Fruit fly (Drosophila melanogaster) whole organism, embryonic: ENCODE measurements around the gene eIF4E5.
A peak's percentile ranks its signal among the peaks of the same experiment; 100 is the strongest.

Source experiments
- Atf-2 ChIP-seq: fragments of 200-800 bp; sonication (Bioruptor generic); optimal IDR thresholded peaks from 2 replicates; lab custom pipeline; 2016; ENCODE audit warnings: missing biosample characterization, missing genetic modification characterization
- CG10321 ChIP-seq: fragments of 200-800 bp; sonication (Bioruptor generic); IDR thresholded peaks from 2 replicates; pipeline ENCODE4 v1.3.6; 2022; ENCODE audit warnings: missing biosample characterization, missing genetic modification characterization
- CG10654 ChIP-seq: fragments of 200-800 bp; sonication (Bioruptor generic); optimal IDR thresholded peaks from 2 replicates; lab custom pipeline; 2016; ENCODE audit warnings: missing biosample characterization, missing genetic modification characterization
- CG10959 ChIP-seq: fragments of 200-800 bp; sonication (Bioruptor generic); IDR thresholded peaks from 2 replicates; pipeline ENCODE4 v1.3.6; 2022; ENCODE audit warnings: missing biosample characterization, missing genetic modification characterization
- CG11456 ChIP-seq: fragments of 200-800 bp; sonication (Bioruptor generic); IDR thresholded peaks from 3 replicates; pipeline ENCODE4 v1.3.6; 2022; ENCODE audit warnings: missing biosample characterization, missing genetic modification characterization
- CG11695 ChIP-seq: fragments of 200-800 bp; sonication (Bioruptor generic); IDR thresholded peaks from 3 replicates; pipeline ENCODE4 v1.3.6; 2022; ENCODE audit warnings: missing biosample characterization, missing genetic modification characterization
- CG13775 ChIP-seq: fragments of 200-800 bp; sonication (Bioruptor generic); optimal IDR thresholded peaks from 3 replicates; lab custom pipeline; 2017; ENCODE audit warnings: missing biosample characterization, mild to moderate bottlenecking, missing genetic modification characterization
- CG15269 ChIP-seq: fragments of 200-800 bp; sonication (Bioruptor generic); optimal IDR thresholded peaks from 2 replicates; lab custom pipeline; 2018; ENCODE audit warnings: missing biosample characterization, mild to moderate bottlenecking, missing genetic modification characterization, moderate library complexity
- CG1603 ChIP-seq: fragments of 200-800 bp; sonication (Bioruptor generic); optimal IDR thresholded peaks from 2 replicates; lab custom pipeline; 2019; ENCODE audit warnings: missing biosample characterization, mild to moderate bottlenecking, missing genetic modification characterization, moderate library complexity
- CG16813 ChIP-seq: fragments of 200-800 bp; sonication (Bioruptor generic); IDR thresholded peaks from 3 replicates; pipeline ENCODE4 v1.3.6; 2022; ENCODE audit warnings: missing biosample characterization, missing genetic modification characterization; ENCODE audit not compliant: partially characterized antibody
- CG2678 ChIP-seq: fragments of 200-800 bp; sonication (Bioruptor generic); optimal IDR thresholded peaks from 3 replicates; lab custom pipeline; 2019; ENCODE audit warnings: missing biosample characterization, mild to moderate bottlenecking, missing genetic modification characterization, moderate library complexity
- CG2712 ChIP-seq: fragments of 200-800 bp; optimal IDR thresholded peaks from 3 replicates; lab custom pipeline; 2019; ENCODE audit warnings: missing biosample characterization, mild to moderate bottlenecking, missing genetic modification characterization, moderate library complexity
- CG31441 ChIP-seq: fragments of 200-800 bp; sonication (Bioruptor generic); IDR thresholded peaks from 2 replicates; pipeline ENCODE4 v1.3.6; 2022; ENCODE audit warnings: missing biosample characterization, missing genetic modification characterization
- CG3281 ChIP-seq: fragments of 200-800 bp; sonication (Bioruptor generic); optimal IDR thresholded peaks from 3 replicates; lab custom pipeline; 2017; ENCODE audit warnings: missing biosample characterization, mild to moderate bottlenecking, missing genetic modification characterization
- CG33557 ChIP-seq: fragments of 200-800 bp; sonication (Bioruptor generic); optimal IDR thresholded peaks from 2 replicates; lab custom pipeline; 2019; ENCODE audit warnings: missing biosample characterization, mild to moderate bottlenecking, missing genetic modification characterization, moderate library complexity
- CG3407 ChIP-seq: fragments of 200-800 bp; sonication (Bioruptor generic); optimal IDR thresholded peaks from 2 replicates; lab custom pipeline; 2018; ENCODE audit warnings: missing biosample characterization, mild to moderate bottlenecking, missing genetic modification characterization
- CG34376 ChIP-seq: fragments of 200-800 bp; sonication (Bioruptor generic); optimal IDR thresholded peaks from 2 replicates; lab custom pipeline; 2018; ENCODE audit warnings: missing biosample characterization, mild to moderate bottlenecking, missing genetic modification characterization
- CG4360 ChIP-seq: fragments of 200-800 bp; sonication (Bioruptor generic); IDR thresholded peaks from 2 replicates; pipeline ENCODE4 v1.3.6; 2022; ENCODE audit warnings: missing biosample characterization, missing genetic modification characterization
- CG4820 ChIP-seq: fragments of 200-800 bp; sonication (Bioruptor generic); optimal IDR thresholded peaks from 3 replicates; lab custom pipeline; 2016; ENCODE audit warnings: missing biosample characterization, missing genetic modification characterization
- CG6765 ChIP-seq: fragments of 200-800 bp; sonication (Bioruptor generic); optimal IDR thresholded peaks from 3 replicates; lab custom pipeline; 2017; ENCODE audit warnings: missing biosample characterization, mild to moderate bottlenecking, missing genetic modification characterization
- Dad ChIP-seq: fragments of 200-800 bp; sonication (Bioruptor generic); optimal IDR thresholded peaks from 3 replicates; lab custom pipeline; 2016; ENCODE audit warnings: missing biosample characterization, missing genetic modification characterization
- Ets65A ChIP-seq: fragments of 200-800 bp; sonication (Bioruptor generic); peaks from one replicate; lab custom pipeline; 2016; ENCODE audit warnings: missing biosample characterization, missing genetic modification characterization
- Fer3 ChIP-seq: fragments of 200-800 bp; sonication (Bioruptor generic); optimal IDR thresholded peaks from 2 replicates; lab custom pipeline; 2018; ENCODE audit warnings: missing biosample characterization, mild to moderate bottlenecking, missing genetic modification characterization, moderate library complexity
- HLHmδ ChIP-seq: fragments of 200-800 bp; sonication (Bioruptor generic); optimal IDR thresholded peaks from 2 replicates; lab custom pipeline; 2018; ENCODE audit warnings: missing biosample characterization, mild to moderate bottlenecking, missing genetic modification characterization, moderate library complexity
- Mrtf ChIP-seq: fragments of 200-800 bp; sonication (Bioruptor generic); IDR thresholded peaks from 3 replicates; pipeline ENCODE4 v1.3.6; 2022; ENCODE audit warnings: missing biosample characterization, missing genetic modification characterization
- Neu2 ChIP-seq: fragments of 200-800 bp; sonication (Bioruptor generic); optimal IDR thresholded peaks from 3 replicates; lab custom pipeline; 2016; ENCODE audit warnings: missing biosample characterization, missing genetic modification characterization, borderline replicate concordance
- Nf-YC ChIP-seq: fragments of 200-800 bp; optimal IDR thresholded peaks from 3 replicates; lab custom pipeline; 2019; ENCODE audit warnings: missing biosample characterization, mild to moderate bottlenecking, missing genetic modification characterization, moderate library complexity
- PHDP ChIP-seq: fragments of 200-800 bp; sonication (Bioruptor generic); optimal IDR thresholded peaks from 3 replicates; lab custom pipeline; 2018; ENCODE audit warnings: missing biosample characterization, mild to moderate bottlenecking, missing genetic modification characterization, moderate library complexity
- Ptx1 ChIP-seq: fragments of 200-800 bp; sonication (Bioruptor generic); IDR thresholded peaks from 2 replicates; pipeline ENCODE4 v1.3.6; 2022; ENCODE audit warnings: missing biosample characterization, missing genetic modification characterization
- Sin3A ChIP-seq: fragments of >200 bp; optimal IDR thresholded peaks from 2 replicates; lab custom pipeline; 2018
- Taf1 ChIP-seq: fragments of 200-800 bp; sonication (Bioruptor generic); IDR thresholded peaks from 2 replicates; pipeline ENCODE4 v1.3.6; 2022; ENCODE audit warnings: missing biosample characterization, missing genetic modification characterization
- cato ChIP-seq: fragments of 200-800 bp; sonication (Bioruptor generic); optimal IDR thresholded peaks from 2 replicates; lab custom pipeline; 2016; ENCODE audit warnings: missing biosample characterization, missing genetic modification characterization, borderline replicate concordance
- cwo ChIP-seq: fragments of 200-800 bp; sonication (Bioruptor generic); optimal IDR thresholded peaks from 3 replicates; lab custom pipeline; 2017; ENCODE audit warnings: missing biosample characterization, missing genetic modification characterization, mild to moderate bottlenecking, moderate library complexity, missing genetic modification reagents
- dmrt11E ChIP-seq: fragments of 200-800 bp; sonication (Bioruptor generic); optimal IDR thresholded peaks from 3 replicates; lab custom pipeline; 2018; ENCODE audit warnings: missing biosample characterization, mild to moderate bottlenecking, missing genetic modification characterization, moderate library complexity
- dmrt99B ChIP-seq: fragments of 200-800 bp; sonication (Bioruptor generic); optimal IDR thresholded peaks from 2 replicates; lab custom pipeline; 2018; ENCODE audit warnings: missing biosample characterization, mild to moderate bottlenecking, missing genetic modification characterization, moderate library complexity
- dpn ChIP-seq, 2 experiments: fragments of 200-800 bp; sonication (Bioruptor generic); optimal IDR thresholded peaks; 3 replicates each; lab custom pipeline; 2016; ENCODE audit warnings: missing biosample characterization in 2 of 2, missing genetic modification characterization in 2 of 2
- esg ChIP-seq: fragments of 200-800 bp; sonication (Bioruptor generic); conservative IDR thresholded peaks from 2 replicates; pipeline ENCODE4 v1.3.6; 2022; ENCODE audit warnings: missing biosample characterization, missing genetic modification characterization
- fd96Cb ChIP-seq: fragments of 200-800 bp; sonication (Bioruptor generic); optimal IDR thresholded peaks from 2 replicates; lab custom pipeline; 2018; ENCODE audit warnings: missing biosample characterization, mild to moderate bottlenecking, missing genetic modification characterization, moderate library complexity
- gem ChIP-seq: fragments of 200-800 bp; sonication (Bioruptor generic); optimal IDR thresholded peaks from 2 replicates; lab custom pipeline; 2019; ENCODE audit warnings: missing biosample characterization, mild to moderate bottlenecking, missing genetic modification characterization, moderate library complexity
- kah ChIP-seq: fragments of 200-800 bp; sonication (Bioruptor generic); optimal IDR thresholded peaks from 2 replicates; lab custom pipeline; 2018; ENCODE audit warnings: missing biosample characterization, mild to moderate bottlenecking, missing genetic modification characterization
- lab ChIP-seq: fragments of 200-800 bp; sonication (Bioruptor generic); optimal IDR thresholded peaks from 3 replicates; lab custom pipeline; 2017; ENCODE audit warnings: missing biosample characterization, missing genetic modification characterization, mild to moderate bottlenecking, moderate library complexity, missing genetic modification reagents
- nau ChIP-seq: fragments of 200-800 bp; sonication (Bioruptor generic); optimal IDR thresholded peaks from 3 replicates; lab custom pipeline; 2017; ENCODE audit warnings: missing biosample characterization, mild to moderate bottlenecking, missing genetic modification characterization, missing genetic modification reagents
- pan ChIP-seq, 4 experiments: fragments of >200 bp in 3 of 4; fragments of 200-800 bp in 1 of 4; sonication (Bioruptor generic) in 1 of 4; optimal IDR thresholded peaks in 3 of 4; IDR thresholded peaks in 1 of 4; 2 replicates each; pipeline versions ENCODE4 v1.3.6 to Lab custom; 2017 to 2022; ENCODE audit warnings: missing biosample characterization in 2 of 4, missing genetic modification characterization in 2 of 4, mixed read lengths in 1 of 4
- ranshi ChIP-seq: fragments of 200-800 bp; sonication (Bioruptor generic); IDR thresholded peaks from 2 replicates; pipeline ENCODE4 v1.3.6; 2022; ENCODE audit warnings: missing biosample characterization, missing genetic modification characterization
- seq ChIP-seq: fragments of 200-800 bp; sonication (Bioruptor generic); IDR thresholded peaks from 2 replicates; pipeline ENCODE4 v1.3.6; 2022; ENCODE audit warnings: missing biosample characterization, missing genetic modification characterization
- tin ChIP-seq: fragments of 200-800 bp; sonication (Bioruptor generic); optimal IDR thresholded peaks from 3 replicates; lab custom pipeline; 2016; ENCODE audit warnings: missing biosample characterization, missing genetic modification characterization
- unpg ChIP-seq: fragments of 200-800 bp; sonication (Bioruptor generic); optimal IDR thresholded peaks from 3 replicates; lab custom pipeline; 2018; ENCODE audit warnings: missing biosample characterization, mild to moderate bottlenecking, missing genetic modification characterization, moderate library complexity
- wor ChIP-seq: fragments of 200-800 bp; sonication (Bioruptor generic); IDR thresholded peaks from 2 replicates; pipeline ENCODE4 v1.3.6; 2022; ENCODE audit warnings: missing biosample characterization, missing genetic modification characterization

eIF4E5 gene

dm6 chr3L:7875606-7876366, 18.9 kb upstream of the eIF4E5 start (continued):
- TF ChIP-seq ranshi (GFP tag; lab: Robert Waterston, UW) (no peak), Sin3A (lab: Kevin White, UChicago) (no peak), CG4820 (GFP tag; lab: Kevin White, UChicago) (peak; percentile 46), wor (0 out of 2 replicates have a peak, but pooled peaks have one; percentile 27), Taf1 (GFP tag; lab: Robert Waterston, UW) (no peak), CG3407 (peak; percentile 33), CG16813 (GFP tag; lab: Robert Waterston, UW) (no peak), Atf-2 (GFP tag; lab: Kevin White, UChicago) (peak; percentile 15), CG15269 (tag; lab: Kevin White, UChicago) (peak; percentile 53), dmrt11E (peak; percentile 75), CG6765 (GFP tag; lab: Kevin White, UChicago) (no peak), CG4360 (GFP tag; lab: Robert Waterston, UW) (peak; percentile 87), gem (tag; lab: Kevin White, UChicago) (peak; percentile 65), dpn (GFP tag; optimal IDR thresholded peaks at IDR 0.05; lab: Kevin White, UChicago) (peak in 1 of 2 experiments; percentile 42), tin (GFP tag; lab: Kevin White, UChicago) (peak; percentile 33), kah (GFP tag; lab: Kevin White, UChicago) (no peak), Ets65A (GFP tag; lab: Kevin White, UChicago) (peak; percentile 16), esg (GFP tag; lab: Robert Waterston, UW) (peak; percentile 47; the same call in 1 of the 2 replicates), CG10654 (GFP tag; lab: Kevin White, UChicago) (peak; percentile 1), dmrt99B (tag; lab: Kevin White, UChicago) (peak; percentile 70), cato (GFP tag; lab: Kevin White, UChicago) (no peak), fd96Cb (tag; lab: Kevin White, UChicago) (peak; percentile 64), CG31441 (GFP tag; lab: Robert Waterston, UW) (peak; percentile 72), Mrtf (no peak), PHDP (tag; lab: Kevin White, UChicago) (peak; percentile 39), CG3281 (GFP tag; lab: Kevin White, UChicago) (peak; percentile 66), CG1603 (tag; lab: Kevin White, UChicago) (no peak), lab (GFP tag; lab: Kevin White, UChicago) (peak; percentile 32), Dad (GFP tag; lab: Kevin White, UChicago) (no peak), CG13775 (GFP tag; lab: Kevin White, UChicago) (peak; percentile 51), Fer3 (tag; lab: Kevin White, UChicago) (peak; percentile 3), unpg (GFP tag; lab: Kevin White, UChicago) (peak; percentile 28), CG2678 (tag; lab: Kevin White, UChicago) (peak; percentile 76), CG10321 (GFP tag; lab: Robert Waterston, UW) (no peak), pan (optimal IDR thresholded peaks at IDR 0.05; lab: Kevin White, UChicago) (no peak), pan (GFP tag; optimal IDR thresholded peaks at IDR 0.05 in 1 of 2, IDR thresholded peaks at IDR 0.05 in 1 of 2) (peak in 1 of 2 experiments; percentile 36), CG33557 (GFP tag; lab: Kevin White, UChicago) (peak; percentile 69), cwo (GFP tag; lab: Kevin White, UChicago) (peak; percentile 26), Nf-YC (tag; lab: Kevin White, UChicago) (peak; percentile 20), seq (GFP tag; lab: Robert Waterston, UW) (peak; percentile 60; the same call in 1 of the 2 replicates), HLHmδ (GFP tag; lab: Kevin White, UChicago) (no peak), CG2712 (tag; lab: Kevin White, UChicago) (peak; percentile 63), CG11695 (GFP tag; lab: Robert Waterston, UW) (peak; percentile 37; the same call in 1 of the 3 replicates), CG10959 (GFP tag; lab: Robert Waterston, UW) (peak; percentile 56; the same call in 1 of the 2 replicates), Ptx1 (GFP tag; lab: Robert Waterston, UW) (peak; percentile 52), Neu2 (GFP tag; lab: Kevin White, UChicago) (no peak), CG11456 (GFP tag; lab: Robert Waterston, UW) (no peak), CG34376 (GFP tag; lab: Kevin White, UChicago) (peak; percentile 16), nau (GFP tag; lab: Kevin White, UChicago) (peak; percentile 34)
